Fruit fly (Drosophila melanogaster): ENCODE data around the gene betaTub85D.
A peak's percentile ranks its signal among the peaks of the same experiment; 100 is the strongest.

Gene betaTub85D

dm6 chr3R:9370413-9370812, 39.7 kb downstream of the betaTub85D start (continued):
- no peak for TF ChIP-seq nau (GFP tag; optimal IDR thresholded peaks at IDR 0.05)
- no peak for TF ChIP-seq CG33557 (GFP tag; optimal IDR thresholded peaks at IDR 0.05)
- TF ChIP-seq CG8089 (GFP tag; optimal IDR thresholded peaks at IDR 0.05): no peak
- TF ChIP-seq NFAT (GFP tag; IDR thresholded peaks at IDR 0.05): peak; percentile 38; the same call in 1 of the 2 replicates
- TF ChIP-seq CG7556 (GFP tag; optimal IDR thresholded peaks at IDR 0.05): peak; percentile 50
- no peak for TF ChIP-seq gsb-n (tag; optimal IDR thresholded peaks at IDR 0.05)
- TF ChIP-seq hb (GFP tag; IDR thresholded peaks at IDR 0.05; ENCODE audit: partially characterized antibody): no peak
- no peak for TF ChIP-seq corto (GFP tag; optimal IDR thresholded peaks at IDR 0.05)
- peak; percentile 22 for TF ChIP-seq CG6854 (GFP tag; optimal IDR thresholded peaks at IDR 0.05)
- peak; percentile 42; the same call in 1 of the 3 replicates for TF ChIP-seq CG17361 (GFP tag; IDR thresholded peaks at IDR 0.05)
- peak; percentile 69; the same call in 1 of the 2 replicates for TF ChIP-seq Ptx1 (GFP tag; IDR thresholded peaks at IDR 0.05)
- peak; percentile 31; the same call in 1 of the 2 replicates for TF ChIP-seq ssp (GFP tag; IDR thresholded peaks at IDR 0.05)
- peak; percentile 62 for TF ChIP-seq Xbp1 (GFP tag; optimal IDR thresholded peaks at IDR 0.05)
- no peak for TF ChIP-seq Dfd (GFP tag; optimal IDR thresholded peaks at IDR 0.05)
- TF ChIP-seq Rfx (GFP tag; IDR thresholded peaks at IDR 0.05): peak; percentile 81; the same call in 1 of the 2 replicates
- TF ChIP-seq CG10979 (tag; optimal IDR thresholded peaks at IDR 0.05): no peak
- TF ChIP-seq dmrt11E (tag; optimal IDR thresholded peaks at IDR 0.05): no peak
- peak; percentile 72 for TF ChIP-seq CG11504 (tag; optimal IDR thresholded peaks at IDR 0.05)
- TF ChIP-seq Mrtf (GFP tag; IDR thresholded peaks at IDR 0.05): 0 out of 3 replicates have a peak, but pooled peaks have one; percentile 25
- TF ChIP-seq trem (tag; optimal IDR thresholded peaks at IDR 0.05): no peak
- TF ChIP-seq Usf (GFP tag; optimal IDR thresholded peaks at IDR 0.05): no peak
- TF ChIP-seq HLH54F (GFP tag; optimal IDR thresholded peaks at IDR 0.05): peak; percentile 31
- TF ChIP-seq ase (GFP tag; IDR thresholded peaks at IDR 0.05): peak; percentile 27; the same call in 2 of the 3 replicates
- TF ChIP-seq dimm (GFP tag; IDR thresholded peaks at IDR 0.05): no peak
- TF ChIP-seq btn (GFP tag; optimal IDR thresholded peaks at IDR 0.05): no peak
- no peak for TF ChIP-seq sc (optimal IDR thresholded peaks at IDR 0.05)
- TF ChIP-seq sc (GFP tag; optimal IDR thresholded peaks at IDR 0.05): no peak
- TF ChIP-seq CG4854 (GFP tag; optimal IDR thresholded peaks at IDR 0.05): peak; percentile 1
- no peak for TF ChIP-seq Optix (GFP tag; IDR thresholded peaks at IDR 0.05)
- no peak for TF ChIP-seq H15 (GFP tag; IDR thresholded peaks at IDR 0.05)
- TF ChIP-seq Asciz (GFP tag; optimal IDR thresholded peaks at IDR 0.05): peak; percentile 30
- peak; percentile 38; the same call in 1 of the 3 replicates for TF ChIP-seq B-H1 (GFP tag; IDR thresholded peaks at IDR 0.05)
- peak in 1 of 2 experiments; percentile 26 for TF ChIP-seq chif (GFP tag; optimal IDR thresholded peaks at IDR 0.05)
- peak; percentile 51 for TF ChIP-seq gro (GFP tag; optimal IDR thresholded peaks at IDR 0.05)
- no peak for TF ChIP-seq twi (tag; optimal IDR thresholded peaks at IDR 0.05)
- TF ChIP-seq Hr3 (GFP tag; optimal IDR thresholded peaks at IDR 0.05): peak; percentile 44
- TF ChIP-seq abd-A (tag; optimal IDR thresholded peaks at IDR 0.05): no peak
- peak; percentile 68 for TF ChIP-seq dmrt99B (tag; optimal IDR thresholded peaks at IDR 0.05)
- no peak for TF ChIP-seq CG6813 (GFP tag; optimal IDR thresholded peaks at IDR 0.05)
- no peak for TF ChIP-seq CG3065 (GFP tag; optimal IDR thresholded peaks at IDR 0.05)
- no peak for TF ChIP-seq CkIIα-i1 (GFP tag; IDR thresholded peaks at IDR 0.05)
- peak; percentile 59 for TF ChIP-seq CG9817 (tag; optimal IDR thresholded peaks at IDR 0.05)
- no peak for TF ChIP-seq CG30431 (GFP tag; optimal IDR thresholded peaks at IDR 0.05)
- peak; percentile 2 for TF ChIP-seq Myb (GFP tag; optimal IDR thresholded peaks at IDR 0.05)
- no peak for TF ChIP-seq CG6175 (GFP tag; IDR thresholded peaks at IDR 0.05)
- TF ChIP-seq CG14710 (tag; optimal IDR thresholded peaks at IDR 0.05): no peak
- TF ChIP-seq CG34224 (GFP tag; IDR thresholded peaks at IDR 0.05; ENCODE audit: partially characterized antibody): no peak
- TF ChIP-seq dm (GFP tag; optimal IDR thresholded peaks at IDR 0.05): no peak
- peak; percentile 81 for TF ChIP-seq CG15269 (tag; optimal IDR thresholded peaks at IDR 0.05)
- peak; percentile 47 for TF ChIP-seq CG10209 (GFP tag; optimal IDR thresholded peaks at IDR 0.05)
- no peak for TF ChIP-seq CG6654 (GFP tag; optimal IDR thresholded peaks at IDR 0.05)

Measured in whole organism, embryonic.